Fruit fly (Drosophila melanogaster): Measurements from ENCODE around the gene CG15468.

The CG15468 gene

dm6 chrX:4938986-4939385 lies 21.9 kb downstream of the CG15468 start, which contains the start of gene Ptp4E:
Gene Ptp4E, plus strand, starts transcription at chrX:4939128.
- TF ChIP-seq CTCF (optimal IDR thresholded peaks at IDR 0.05), result no peak
- TF ChIP-seq CG8478 (optimal IDR thresholded peaks at IDR 0.05), result no peak

dm6 chrX:4938072-4938336 lies 22.9 kb downstream of the CG15468 start, which contains the start of gene CG44774:
Gene CG44774, minus strand, starts transcription at chrX:4938105.
- TF ChIP-seq CTCF (optimal IDR thresholded peaks at IDR 0.05) (no peak), CG8478 (optimal IDR thresholded peaks at IDR 0.05) (no peak)

dm6 chrX:4937222-4938071 lies 23.5 kb downstream of the CG15468 start:
- TF ChIP-seq CTCF (optimal IDR thresholded peaks at IDR 0.05), result no peak
- TF ChIP-seq CG8478 (optimal IDR thresholded peaks at IDR 0.05), result no peak

dm6 chrX:4935979-4936843 lies 24.7 kb downstream of the CG15468 start:
- TF ChIP-seq CG8478 (optimal IDR thresholded peaks at IDR 0.05) (no peak), CTCF (optimal IDR thresholded peaks at IDR 0.05) (no peak)

- TF ChIP-seq CG8478 (optimal IDR thresholded peaks at IDR 0.05), result no peak
- no peak for TF ChIP-seq CTCF (optimal IDR thresholded peaks at IDR 0.05)
Observed at dm6 chrX:4931048-4931447, 29.9 kb downstream of the CG15468 start.

dm6 chrX:4930100-4931010 lies 30.6 kb downstream of the CG15468 start:
- TF ChIP-seq CTCF (optimal IDR thresholded peaks at IDR 0.05), result no peak
- TF ChIP-seq CG8478 (optimal IDR thresholded peaks at IDR 0.05), result no peak

- TF ChIP-seq CTCF (optimal IDR thresholded peaks at IDR 0.05) (peak; percentile 86 to 93), CG8478 (optimal IDR thresholded peaks at IDR 0.05) (no peak)
Observed at dm6 chrX:4919040-4919881, 41.7 kb downstream of the CG15468 start.

dm6 chrX:4918228-4919022 lies 42.5 kb downstream of the CG15468 start, which contains the start of the genes CG4041 and Hgsnat:
Gene CG4041, minus strand, starts transcription at chrX:4918447.
Gene Hgsnat, plus strand, starts transcription at chrX:4918730.
- TF ChIP-seq CTCF (optimal IDR thresholded peaks at IDR 0.05) (peak; percentile 25 to 38), CG8478 (optimal IDR thresholded peaks at IDR 0.05) (no peak)

- TF ChIP-seq CG8478 (optimal IDR thresholded peaks at IDR 0.05) (no peak), CTCF (optimal IDR thresholded peaks at IDR 0.05) (no peak)
Observed at dm6 chrX:4912370-4912769, 48.6 kb downstream of the CG15468 start.

dm6 chrX:4911765-4912245 lies 49.1 kb downstream of the CG15468 start:
- TF ChIP-seq CG8478 (optimal IDR thresholded peaks at IDR 0.05) (no peak), CTCF (optimal IDR thresholded peaks at IDR 0.05) (no peak)

- TF ChIP-seq CG8478 (optimal IDR thresholded peaks at IDR 0.05) (no peak), CTCF (optimal IDR thresholded peaks at IDR 0.05) (no peak)
Observed at dm6 chrX:4911060-4911459, 49.9 kb downstream of the CG15468 start.

- TF ChIP-seq CTCF (optimal IDR thresholded peaks at IDR 0.05) (no peak), CG8478 (optimal IDR thresholded peaks at IDR 0.05) (no peak)
Observed at dm6 chrX:4909938-4910778, 50.8 kb downstream of the CG15468 start.

Data from S2 (cell line).